Fruit fly (Drosophila melanogaster) whole organism, embryonic: ENCODE measurements around the gene CG31321.

Experiments used
- CG10543 ChIP-seq: fragments of 200-800 bp; sonication (Bioruptor generic); optimal IDR thresholded peaks from 3 replicates; lab custom pipeline; 2017; ENCODE audit warnings: missing biosample characterization, mild to moderate bottlenecking, missing genetic modification characterization, moderate library complexity
- CG11504 ChIP-seq: fragments of 200-800 bp; sonication (Bioruptor generic); optimal IDR thresholded peaks from 3 replicates; lab custom pipeline; 2019; ENCODE audit warnings: missing biosample characterization, mild to moderate bottlenecking, missing genetic modification characterization, moderate library complexity
- CG12769 ChIP-seq: fragments of 200-800 bp; sonication (Bioruptor generic); optimal IDR thresholded peaks from 2 replicates; lab custom pipeline; 2019; ENCODE audit warnings: missing biosample characterization, mild to moderate bottlenecking, missing genetic modification characterization, moderate library complexity
- CG1832 ChIP-seq: fragments of 200-800 bp; sonication (Bioruptor generic); optimal IDR thresholded peaks from 2 replicates; lab custom pipeline; 2017; ENCODE audit warnings: missing biosample characterization, mild to moderate bottlenecking, missing genetic modification characterization, inconsistent platforms
- CG3726 ChIP-seq: fragments of 200-800 bp; sonication (Bioruptor generic); IDR thresholded peaks from 3 replicates; pipeline ENCODE4, ENCODE4 v1.3.6; 2022; ENCODE audit warnings: missing biosample characterization, missing genetic modification characterization
- CG4360 ChIP-seq: fragments of 200-800 bp; sonication (Bioruptor generic); IDR thresholded peaks from 2 replicates; pipeline ENCODE4 v1.3.6; 2022; ENCODE audit warnings: missing biosample characterization, missing genetic modification characterization
- CG8290 ChIP-seq, 3 experiments: fragments of 200-800 bp; sonication (Bioruptor generic); optimal IDR thresholded peaks; 2 replicates each; lab custom pipeline; 2016 to 2019; ENCODE audit warnings: missing biosample characterization in 3 of 3, missing genetic modification characterization in 3 of 3, mild to moderate bottlenecking in 2 of 3, moderate library complexity in 1 of 3
- D ChIP-seq, 2 experiments: fragments of 200-800 bp in 1 of 2; fragments of >200 bp in 1 of 2; sonication (Bioruptor generic) in 1 of 2; optimal IDR thresholded peaks; 2 replicates in 1 of 2; 3 replicates in 1 of 2; lab custom pipeline; 2017; ENCODE audit warnings: mild to moderate bottlenecking in 1 of 2, missing biosample characterization in 1 of 2, missing genetic modification characterization in 1 of 2, missing genetic modification reagents in 1 of 2
- Eip74EF ChIP-seq, 2 experiments: fragments of 200-800 bp in 1 of 2; fragments of >200 bp in 1 of 2; sonication (Bioruptor generic) in 1 of 2; optimal IDR thresholded peaks; 2 replicates each; lab custom pipeline; 2017 to 2019; ENCODE audit warnings: missing biosample characterization in 2 of 2, missing genetic modification characterization in 2 of 2, mild to moderate bottlenecking in 1 of 2, moderate library complexity in 1 of 2
- Hey ChIP-seq: fragments of 200-800 bp; sonication (Bioruptor generic); optimal IDR thresholded peaks from 3 replicates; lab custom pipeline; 2018; ENCODE audit warnings: missing biosample characterization, mild to moderate bottlenecking, missing genetic modification characterization
- Hsf ChIP-seq: fragments of 200-800 bp; sonication (Bioruptor generic); optimal IDR thresholded peaks from 3 replicates; lab custom pipeline; 2016; ENCODE audit warnings: missing biosample characterization, missing genetic modification characterization
- Jarid2 ChIP-seq: fragments of 200-800 bp; sonication (Bioruptor generic); optimal IDR thresholded peaks from 3 replicates; lab custom pipeline; 2017; ENCODE audit warnings: mild to moderate bottlenecking, missing biosample characterization, missing genetic modification reagents, missing genetic modification characterization
- Kr ChIP-seq: fragments of 200-800 bp; sonication (Bioruptor generic); optimal IDR thresholded peaks from 2 replicates; lab custom pipeline; 2017; ENCODE audit warnings: missing biosample characterization, mild to moderate bottlenecking, missing genetic modification characterization
- MESR4 ChIP-seq: fragments of 200-800 bp; sonication (Bioruptor generic); optimal IDR thresholded peaks from 2 replicates; lab custom pipeline; 2018; ENCODE audit warnings: missing biosample characterization, mild to moderate bottlenecking, missing genetic modification characterization, moderate library complexity
- Med ChIP-seq: fragments of 200-800 bp; sonication (Bioruptor generic); peaks from one replicate; lab custom pipeline; 2016; ENCODE audit warnings: missing biosample characterization, missing genetic modification characterization, mild to moderate bottlenecking, inconsistent platforms, moderate library complexity
- NFAT ChIP-seq: fragments of 200-800 bp; sonication (Bioruptor generic); IDR thresholded peaks from 2 replicates; pipeline ENCODE4 v1.3.6; 2022; ENCODE audit warnings: missing biosample characterization, missing genetic modification characterization
- cg ChIP-seq: fragments of 200-800 bp; sonication (Bioruptor generic); optimal IDR thresholded peaks from 3 replicates; lab custom pipeline; 2019; ENCODE audit warnings: missing biosample characterization, mild to moderate bottlenecking, missing genetic modification characterization, moderate library complexity
- chinmo ChIP-seq: fragments of 200-800 bp; sonication (Bioruptor generic); IDR thresholded peaks from 4 replicates; pipeline ENCODE4 v1.3.6; 2022; ENCODE audit warnings: missing biosample characterization, missing genetic modification characterization; ENCODE audit not compliant: partially characterized antibody
- ranshi ChIP-seq: fragments of 200-800 bp; sonication (Bioruptor generic); IDR thresholded peaks from 2 replicates; pipeline ENCODE4 v1.3.6; 2022; ENCODE audit warnings: missing biosample characterization, missing genetic modification characterization
- sob ChIP-seq: fragments of 200-800 bp; sonication (Bioruptor generic); IDR thresholded peaks from 2 replicates; pipeline ENCODE4 v1.3.6; 2022; ENCODE audit warnings: missing biosample characterization, missing genetic modification characterization
- tgo ChIP-seq: fragments of 200-800 bp; sonication (Bioruptor generic); IDR thresholded peaks from 3 replicates; pipeline ENCODE4 v1.3.6; 2022; ENCODE audit warnings: missing biosample characterization, missing genetic modification characterization
- zfh1 ChIP-seq: fragments of 200-800 bp; sonication (Bioruptor generic); IDR thresholded peaks from 3 replicates; pipeline ENCODE4 v1.3.6; 2022; ENCODE audit warnings: missing biosample characterization, missing genetic modification characterization

Gene CG31321

dm6 chr3R:14363172-14363571 lies 53.0 kb downstream of the CG31321 start:
- TF ChIP-seq CG11504 (peak; percentile 43), Kr (GFP tag; lab: Kevin White, UChicago) (peak; percentile 25), Jarid2 (GFP tag; lab: Kevin White, UChicago) (no peak), Eip74EF (GFP tag; optimal IDR thresholded peaks at IDR 0.05; lab: Kevin White, UChicago) (no peak), tgo (GFP tag; lab: Robert Waterston, UW) (no peak), CG4360 (peak; percentile 43; the same call in 1 of the 2 replicates), chinmo (GFP tag; lab: Robert Waterston, UW) (0 out of 4 replicates have a peak, but pooled peaks have one; percentile 42), CG1832 (no peak), zfh1 (GFP tag; lab: Robert Waterston, UW) (0 out of 3 replicates have a peak, but pooled peaks have one; percentile 6), ranshi (no peak), NFAT (GFP tag; lab: Robert Waterston, UW) (no peak), MESR4 (GFP tag; lab: Kevin White, UChicago) (no peak), CG3726 (no peak), CG12769 (tag; lab: Kevin White, UChicago) (peak; percentile 15), cg (GFP tag; lab: Kevin White, UChicago) (peak; percentile 59), Hsf (GFP tag; lab: Kevin White, UChicago) (no peak), Med (GFP tag; lab: Kevin White, UChicago) (peak; percentile 71), D (optimal IDR thresholded peaks at IDR 0.05; lab: Kevin White, UChicago) (peak; percentile 32), D (GFP tag; optimal IDR thresholded peaks at IDR 0.05; lab: Kevin White, UChicago) (no peak), CG8290 (GFP tag; optimal IDR thresholded peaks at IDR 0.05; lab: Kevin White, UChicago) (no peak), CG8290 (tag; optimal IDR thresholded peaks at IDR 0.05; lab: Kevin White, UChicago) (peak in 1 of 2 experiments; percentile 15), Hey (tag; lab: Kevin White, UChicago) (peak; percentile 18), CG10543 (GFP tag; lab: Kevin White, UChicago) (peak; percentile 1), sob (GFP tag; lab: Robert Waterston, UW) (peak; percentile 9; the same call in 1 of the 2 replicates)
